Worm (Caenorhabditis elegans): Measurements from ENCODE around the gene T05C12.1.

DNA sequence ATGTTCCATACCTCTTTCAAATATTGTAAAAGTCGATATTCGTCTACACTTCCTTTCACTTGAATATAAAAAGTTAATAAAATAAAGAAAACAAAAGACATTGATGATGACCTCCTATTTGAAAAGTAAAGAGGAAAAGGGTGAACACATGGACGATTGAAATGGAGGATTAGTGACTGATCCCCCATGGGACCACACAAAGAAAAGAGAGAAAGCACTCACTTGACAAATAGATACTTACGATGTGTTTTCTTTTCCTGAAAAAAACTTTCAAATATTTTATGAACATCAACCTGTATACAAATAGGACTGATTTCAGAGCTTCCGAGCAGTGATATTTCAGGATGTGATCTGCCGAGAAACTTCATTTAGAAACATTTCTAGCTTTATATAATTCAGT is 3.6 kb downstream of the T05C12.1 start, which contains the start of gene acr-14:
- TF ChIP-seq ref-1 (GFP tag; conservative IDR thresholded peaks at IDR 0.05) (no peak), ztf-29 (GFP tag; IDR thresholded peaks at IDR 0.05) (no peak), klf-2 (GFP tag; conservative IDR thresholded peaks at IDR 0.05) (no peak), ztf-23 (GFP tag; IDR thresholded peaks at IDR 0.05) (no peak), flt-1 (GFP tag; IDR thresholded peaks at IDR 0.05) (no peak), tab-1 (GFP tag; IDR thresholded peaks at IDR 0.05) (no peak), cog-1 (tag; optimal IDR thresholded peaks at IDR 0.05) (no peak)

All from whole organism, midembryonic.